Worm (Caenorhabditis elegans): Measurements from ENCODE around the gene plst-1.

DNA sequence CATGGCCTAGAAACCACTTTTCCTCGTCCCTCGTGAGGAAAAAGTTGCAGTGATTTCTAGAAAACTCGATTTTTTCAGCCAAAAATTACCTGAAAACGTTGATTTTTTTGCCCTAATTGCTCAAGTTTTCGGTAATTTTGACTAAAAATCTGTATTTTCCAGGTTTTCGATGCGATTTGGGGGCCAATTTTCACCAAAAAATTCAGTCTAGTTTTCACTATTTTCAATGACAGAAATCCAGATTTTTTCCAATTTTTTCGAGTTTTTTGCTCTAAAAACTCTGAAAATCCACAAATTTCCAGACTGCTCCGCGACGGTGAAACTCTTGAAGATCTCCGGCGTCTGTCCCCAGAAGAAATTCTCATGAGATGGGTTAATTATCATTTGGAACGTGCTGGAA, at the start of gene plst-1:
- TF ChIP-seq lin-39 (tag; optimal IDR thresholded peaks at IDR 0.05) (no peak), ztf-1 (GFP tag; conservative IDR thresholded peaks at IDR 0.05) (no peak), blmp-1 (tag; optimal IDR thresholded peaks at IDR 0.05; ENCODE audit: insufficient read depth) (no peak), nhr-77 (tag; optimal IDR thresholded peaks at IDR 0.05) (no peak)
